Worm (Caenorhabditis elegans): ENCODE data around the gene Y50E8A.22.
"Not testable (repeated sequence)": the region's sequence is repeated elsewhere in the genome, so short reads cannot be mapped to it uniquely, and the experiment has no call there.

Y50E8A.22 gene

DNA sequence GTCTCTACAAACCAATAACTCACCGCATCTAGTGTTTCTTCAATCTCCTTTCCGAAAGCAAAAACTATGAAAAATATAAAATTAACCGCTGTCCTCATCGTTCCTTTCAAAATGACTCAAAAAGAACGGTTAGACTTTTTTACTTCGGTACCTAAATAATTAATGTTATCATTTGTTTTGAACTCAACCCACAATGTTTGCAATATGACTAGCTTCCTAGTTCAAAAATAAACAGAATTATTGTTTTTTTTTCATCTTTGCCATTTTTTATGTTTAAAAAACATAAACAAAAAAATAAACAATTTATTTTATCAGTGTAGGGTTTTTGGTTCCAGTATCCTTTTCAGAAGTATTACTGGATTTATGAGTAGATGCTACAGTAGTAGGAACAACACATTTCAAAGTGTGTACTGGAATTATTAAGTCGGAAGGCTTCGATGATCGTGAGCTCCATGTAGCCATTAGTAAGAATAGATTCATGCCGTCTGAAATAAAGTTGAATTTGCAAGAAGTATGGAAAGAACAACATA lies at the start of gene Y50E8A.22, which contains the start of gene lipl-8:
Gene Y50E8A.22, minus strand, starts transcription at position 480 of the 530 bp plus-strand sequence.
Gene lipl-8, minus strand, starts transcription at position 101 of the 530 bp plus-strand sequence.
- no peak for TF ChIP-seq W03F9.2 (tag; optimal IDR thresholded peaks at IDR 0.05)
- no peak for TF ChIP-seq him-1 (tag; optimal IDR thresholded peaks at IDR 0.05)
- TF ChIP-seq dao-5 (tag; optimal IDR thresholded peaks at IDR 0.05) = no peak

DNA sequence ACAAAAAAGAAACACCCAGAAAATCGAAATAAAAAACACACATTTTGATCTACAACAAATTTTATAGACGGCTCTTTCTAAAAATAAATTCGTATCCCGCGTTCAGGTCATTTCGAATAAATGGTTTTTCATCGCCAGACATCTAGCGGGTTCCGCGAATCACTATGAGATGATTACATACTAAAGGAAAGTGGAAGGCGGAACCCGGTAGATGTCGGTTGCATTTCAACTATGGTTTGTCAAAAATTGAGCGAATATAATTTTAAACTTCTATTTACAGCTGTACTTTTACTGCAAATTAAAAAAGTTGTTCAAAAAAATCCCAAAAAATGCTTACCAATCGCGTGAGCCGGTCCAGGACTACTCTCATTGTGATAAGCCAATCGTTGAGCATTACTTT lies 49.0 kb upstream of the Y50E8A.22 start:
- no peak for TF ChIP-seq W03F9.2 (tag; optimal IDR thresholded peaks at IDR 0.05)
- no peak for TF ChIP-seq him-1 (tag; optimal IDR thresholded peaks at IDR 0.05)
- no peak for TF ChIP-seq dao-5 (tag; optimal IDR thresholded peaks at IDR 0.05)

DNA sequence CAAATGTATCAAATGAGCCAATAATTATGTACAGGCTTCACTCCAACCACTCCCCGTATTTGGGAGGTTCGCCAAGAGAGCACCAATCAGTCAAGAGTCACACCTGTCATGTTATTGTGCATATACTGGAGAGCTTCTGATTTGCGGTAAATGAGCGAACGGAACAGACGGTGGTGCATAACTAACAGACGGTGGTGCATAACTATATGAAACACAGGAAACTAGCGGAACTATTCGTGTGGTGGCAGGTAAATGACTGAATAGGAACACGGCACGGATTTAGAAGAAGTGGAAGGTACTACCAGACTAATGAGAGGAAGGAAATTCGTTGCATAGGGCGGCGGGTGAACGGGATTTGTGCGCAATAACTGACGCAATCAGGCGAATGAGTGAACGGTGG lies 44.2 kb upstream of the Y50E8A.22 start:
- no peak for TF ChIP-seq him-1 (tag; optimal IDR thresholded peaks at IDR 0.05)
- TF ChIP-seq dao-5 (tag; optimal IDR thresholded peaks at IDR 0.05) = no peak
- no peak for TF ChIP-seq W03F9.2 (tag; optimal IDR thresholded peaks at IDR 0.05)

DNA sequence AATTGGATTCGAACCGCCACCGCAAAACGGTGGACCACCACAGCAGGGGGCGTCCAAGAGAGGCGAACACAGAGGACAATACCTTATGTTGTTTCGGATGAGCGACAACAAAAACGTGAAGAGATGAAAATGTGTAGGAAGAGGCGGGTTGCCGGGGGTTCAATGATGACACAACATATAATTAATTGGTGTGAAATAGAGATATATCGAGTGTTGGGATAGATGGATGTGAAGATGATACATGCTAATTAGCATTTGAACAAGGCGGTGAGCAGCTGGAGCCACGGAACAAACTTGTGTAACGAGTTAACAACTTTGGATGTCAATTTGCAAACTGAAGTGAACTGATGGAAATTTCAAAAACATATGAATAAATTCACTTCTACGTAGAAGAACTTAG lies 43.5 kb upstream of the Y50E8A.22 start:
- no peak for TF ChIP-seq him-1 (tag; optimal IDR thresholded peaks at IDR 0.05)
- TF ChIP-seq dao-5 (tag; optimal IDR thresholded peaks at IDR 0.05) = no peak

DNA sequence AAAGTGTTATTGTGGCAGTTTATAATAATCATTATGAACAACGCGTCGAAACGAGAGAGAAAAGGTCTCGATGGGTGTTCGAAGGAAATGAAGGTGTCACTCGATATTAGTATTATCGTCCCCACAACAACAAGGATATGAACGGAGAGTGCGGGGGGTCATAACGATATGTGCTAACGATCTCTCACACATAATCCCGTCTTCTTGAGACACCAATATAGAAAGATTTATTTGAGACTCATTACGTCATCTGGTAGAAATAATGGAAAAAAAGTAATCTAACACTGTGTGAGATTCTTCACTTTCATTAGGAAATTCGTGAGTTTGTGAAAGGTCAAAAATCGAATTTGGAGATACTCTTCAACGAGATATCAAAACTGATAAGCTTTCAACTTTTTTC lies 42.8 kb upstream of the Y50E8A.22 start:
- TF ChIP-seq dao-5 (tag; optimal IDR thresholded peaks at IDR 0.05) (no peak), W03F9.2 (tag; optimal IDR thresholded peaks at IDR 0.05) (no peak)

DNA sequence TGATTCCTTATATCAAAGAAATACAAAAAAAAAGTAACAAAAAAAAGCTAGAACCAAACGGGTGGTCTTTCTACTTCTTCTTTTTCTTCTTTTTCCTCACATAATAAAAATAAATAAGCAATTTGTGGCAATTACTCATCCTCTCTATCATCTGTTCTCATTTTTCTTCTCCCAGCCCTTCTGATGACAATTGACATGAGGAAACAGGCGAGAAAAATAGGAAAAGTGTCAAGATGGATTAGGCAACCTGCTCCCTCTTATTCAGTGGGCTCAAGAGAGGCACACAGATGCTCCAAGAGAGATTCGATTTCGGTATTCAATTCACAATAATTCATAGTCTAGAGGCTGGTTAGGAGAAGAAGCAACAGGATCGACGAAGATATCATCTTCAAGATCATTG lies 41.9 kb upstream of the Y50E8A.22 start:
- no peak for TF ChIP-seq dao-5 (tag; optimal IDR thresholded peaks at IDR 0.05)

DNA sequence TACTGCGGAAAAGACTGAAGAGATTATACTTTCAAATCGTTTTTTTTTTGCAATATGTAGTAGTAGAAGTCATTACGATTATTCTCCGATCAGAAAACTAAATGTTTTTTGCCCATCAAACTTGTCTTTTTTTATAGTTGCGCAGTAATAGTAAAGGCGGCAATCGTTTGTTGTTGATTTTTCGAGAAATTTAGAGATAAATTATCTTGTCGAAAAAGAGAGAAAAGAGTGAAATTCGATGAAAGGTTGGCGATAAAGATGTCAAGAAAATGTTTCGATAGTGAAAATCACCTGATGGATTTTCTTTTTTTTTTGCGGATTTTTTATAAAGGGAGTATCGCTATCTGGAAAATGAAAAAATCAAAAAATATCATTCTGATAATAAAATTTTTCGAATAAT lies 39.6 kb upstream of the Y50E8A.22 start:
- no peak for TF ChIP-seq him-1 (tag; optimal IDR thresholded peaks at IDR 0.05)
- TF ChIP-seq dao-5 (tag; optimal IDR thresholded peaks at IDR 0.05) = no peak
- TF ChIP-seq W03F9.2 (tag; optimal IDR thresholded peaks at IDR 0.05) = no peak

DNA sequence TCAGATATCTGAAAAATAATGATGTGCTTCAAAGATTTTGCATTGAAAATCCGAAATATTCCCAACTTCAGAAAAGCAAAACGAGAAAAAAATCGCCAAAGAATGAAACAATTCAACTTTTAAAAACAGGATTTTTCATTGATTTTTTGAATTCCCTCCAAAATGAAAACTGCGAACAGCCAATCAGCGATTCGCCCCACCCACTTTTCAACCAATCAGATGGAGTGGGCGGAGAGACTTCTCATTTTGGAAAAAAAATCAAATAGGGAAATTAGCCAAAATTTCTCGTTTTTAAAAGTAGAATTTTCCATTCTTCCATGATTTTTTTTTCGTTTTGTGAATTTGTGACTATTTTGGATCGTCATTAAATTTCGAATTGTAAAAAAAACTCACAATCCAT lies 35.9 kb upstream of the Y50E8A.22 start:
- no peak for TF ChIP-seq W03F9.2 (tag; optimal IDR thresholded peaks at IDR 0.05)
- TF ChIP-seq dao-5 (tag; optimal IDR thresholded peaks at IDR 0.05) = no peak
- no peak for TF ChIP-seq him-1 (tag; optimal IDR thresholded peaks at IDR 0.05)

DNA sequence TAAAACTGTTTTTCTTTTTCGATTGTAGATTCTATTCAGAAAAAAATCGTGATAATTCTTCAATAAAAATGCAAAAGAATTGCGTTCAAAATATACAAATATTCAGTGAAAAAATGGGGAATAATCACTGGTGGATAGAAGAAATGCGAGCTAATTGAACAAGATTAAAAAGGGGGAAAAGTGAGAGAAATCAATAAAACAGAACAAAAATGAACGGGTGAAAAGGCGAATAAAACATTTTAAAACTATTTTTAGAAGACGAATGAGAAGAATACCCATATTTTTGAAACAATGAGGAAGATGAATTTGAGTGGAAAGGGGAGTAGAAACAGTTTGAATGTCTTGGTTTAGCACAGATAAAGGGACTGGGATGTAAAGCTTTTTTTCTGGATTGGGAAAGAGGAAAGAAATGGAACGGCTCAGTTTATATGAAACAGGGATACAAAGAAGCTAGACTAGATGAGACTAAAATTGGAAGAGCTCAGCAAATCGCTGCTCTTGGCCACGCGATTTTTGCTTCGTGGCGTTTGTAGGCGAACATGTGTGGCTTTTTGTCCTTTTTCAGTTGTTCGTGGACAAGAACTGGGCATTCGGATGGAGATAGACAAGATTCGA lies 35.4 kb upstream of the Y50E8A.22 start, which contains the start of gene Y50E8A.12:
Gene Y50E8A.12, minus strand, starts transcription at position 51 of the 615 bp plus-strand sequence.
- TF ChIP-seq dao-5 (tag; optimal IDR thresholded peaks at IDR 0.05) (no peak), W03F9.2 (tag; optimal IDR thresholded peaks at IDR 0.05) (no peak), him-1 (tag; optimal IDR thresholded peaks at IDR 0.05) (no peak)

DNA sequence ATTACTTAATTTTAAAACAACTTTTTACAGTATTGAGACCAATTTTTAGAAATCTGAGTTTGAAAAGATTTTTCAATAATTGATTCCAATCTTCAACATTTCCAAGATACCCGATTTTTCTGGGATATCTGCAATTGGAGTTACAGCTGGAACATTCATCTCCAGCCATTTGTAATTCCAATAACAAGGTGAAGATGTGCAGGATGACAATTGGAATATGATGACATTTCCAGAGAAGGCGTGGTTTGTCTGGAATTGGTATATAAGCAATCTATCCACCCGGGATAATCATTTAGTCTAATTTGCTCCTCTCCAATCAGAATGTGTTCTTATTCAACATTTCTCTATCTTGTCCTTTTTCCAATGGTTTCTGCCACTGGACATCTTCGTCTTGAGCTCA lies 32.2 kb upstream of the Y50E8A.22 start, which contains the start of gene Y50E8A.11:
Gene Y50E8A.11, plus strand, starts transcription at position 301 of the 400 bp plus-strand sequence.
- TF ChIP-seq W03F9.2 (tag; optimal IDR thresholded peaks at IDR 0.05) = no peak
- TF ChIP-seq him-1 (tag; optimal IDR thresholded peaks at IDR 0.05) = no peak
- no peak for TF ChIP-seq dao-5 (tag; optimal IDR thresholded peaks at IDR 0.05)

DNA sequence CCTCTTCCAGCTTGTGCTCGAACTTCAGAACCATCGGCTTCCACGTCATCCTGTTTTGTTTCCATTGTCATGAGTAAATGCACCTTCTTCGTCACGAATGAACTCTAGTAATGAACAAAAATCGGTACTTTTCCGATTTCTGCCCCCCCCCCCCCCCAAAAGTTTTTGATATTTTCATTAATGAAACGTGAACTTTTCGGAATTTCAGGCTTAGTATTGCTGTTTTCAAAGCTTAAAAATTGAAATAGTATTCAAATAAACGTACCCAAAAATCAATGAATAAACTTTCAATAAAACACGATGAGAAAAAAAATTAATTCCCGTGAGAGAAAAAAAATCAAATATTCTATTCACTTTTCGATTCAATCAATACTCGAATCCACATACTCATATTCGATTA lies 30.8 kb upstream of the Y50E8A.22 start, which contains the start of the genes scrm-7 and Y50E8A.10:
Gene scrm-7, minus strand, starts transcription at position 101 of the 400 bp plus-strand sequence.
Gene Y50E8A.10, plus strand, starts transcription at position 353 of the 400 bp plus-strand sequence.
- no peak for TF ChIP-seq dao-5 (tag; optimal IDR thresholded peaks at IDR 0.05)
- TF ChIP-seq him-1 (tag; optimal IDR thresholded peaks at IDR 0.05) = no peak

DNA sequence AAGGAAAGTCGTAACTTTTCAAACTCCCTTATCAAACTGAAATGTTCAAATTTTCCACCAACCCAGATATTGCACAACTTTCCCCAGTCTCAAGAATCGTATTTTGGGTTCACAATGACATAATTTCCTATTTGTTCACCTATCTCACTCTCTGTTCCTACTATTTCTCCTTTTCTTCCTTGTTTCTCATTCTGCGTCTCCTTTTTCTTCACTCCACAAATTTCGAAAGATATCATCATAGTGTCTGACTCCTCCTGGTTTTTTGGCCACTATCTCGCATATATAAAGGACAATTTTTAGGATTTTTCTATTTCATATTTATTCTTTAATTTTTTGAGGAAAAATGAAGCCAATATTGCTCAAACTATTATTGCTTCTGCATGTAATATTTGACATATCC lies 24.2 kb upstream of the Y50E8A.22 start, which contains the start of gene haf-7:
Gene haf-7, plus strand, starts transcription at position 211 of the 400 bp plus-strand sequence.
- TF ChIP-seq W03F9.2 (tag; optimal IDR thresholded peaks at IDR 0.05) = no peak
- TF ChIP-seq him-1 (tag; optimal IDR thresholded peaks at IDR 0.05) = no peak

DNA sequence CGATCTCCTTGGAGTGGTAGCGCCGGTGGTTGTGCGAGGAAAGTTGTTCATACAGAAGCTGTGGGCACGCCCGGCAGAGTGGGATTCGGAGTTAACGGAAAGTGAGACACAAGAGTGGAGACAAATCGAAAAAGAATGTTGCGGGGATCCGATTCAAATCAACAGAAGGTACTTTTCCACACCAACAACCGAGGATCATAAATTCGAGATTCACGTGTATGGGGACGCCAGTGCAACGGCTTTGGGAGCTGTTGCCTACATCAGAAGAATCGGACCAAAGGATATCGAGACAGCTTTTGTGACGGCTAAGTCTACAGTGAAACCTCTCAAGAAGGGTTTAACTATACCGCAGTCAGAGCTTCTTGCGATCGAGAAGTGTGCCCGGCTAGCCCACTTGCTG lies 14.7 kb upstream of the Y50E8A.22 start:
- TF ChIP-seq dao-5 (tag; optimal IDR thresholded peaks at IDR 0.05) (no peak), him-1 (tag; optimal IDR thresholded peaks at IDR 0.05) (no peak), W03F9.2 (tag; optimal IDR thresholded peaks at IDR 0.05) (no peak)

DNA sequence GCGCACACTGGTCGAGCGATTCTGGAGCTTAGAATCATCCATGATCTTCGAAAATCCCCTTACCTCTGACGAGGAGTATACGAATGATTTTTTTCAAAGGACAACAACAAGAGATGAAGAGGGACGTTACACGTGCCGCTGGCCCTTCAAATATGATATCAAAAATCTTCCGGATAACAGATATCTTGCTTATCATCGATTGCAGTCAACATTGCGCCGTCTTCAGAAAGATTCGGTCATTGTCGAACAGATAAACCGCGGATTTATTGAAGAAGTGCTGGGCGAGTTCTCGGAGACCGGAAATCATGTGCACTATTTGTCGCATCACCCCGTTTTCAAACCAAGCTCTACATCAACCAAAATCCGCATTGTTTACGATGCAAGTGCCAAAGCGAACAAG lies 13.7 kb upstream of the Y50E8A.22 start:
- TF ChIP-seq W03F9.2 (tag; optimal IDR thresholded peaks at IDR 0.05) = no peak
- TF ChIP-seq him-1 (tag; optimal IDR thresholded peaks at IDR 0.05) = no peak
- no peak for TF ChIP-seq dao-5 (tag; optimal IDR thresholded peaks at IDR 0.05)

DNA sequence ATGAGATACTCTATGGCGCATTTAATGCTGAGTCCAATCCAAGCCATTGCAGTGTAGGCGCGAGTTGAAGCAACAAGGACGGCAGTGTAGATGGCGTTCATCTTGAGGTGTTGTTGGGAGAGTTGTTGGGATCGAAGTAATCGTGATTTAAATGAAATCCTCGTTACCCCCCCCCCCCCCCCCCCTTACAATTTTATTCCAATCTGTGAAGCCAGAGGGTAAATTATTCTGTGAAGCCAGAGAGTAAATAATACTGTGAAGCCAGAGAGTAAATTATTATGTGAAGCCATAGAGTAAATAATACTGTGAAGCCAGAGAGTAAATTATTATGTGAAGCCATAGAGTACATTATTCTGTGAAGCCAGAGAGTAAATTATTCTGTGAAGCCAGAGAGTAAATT lies 1.5 kb upstream of the Y50E8A.22 start, which contains the start of gene nspa-10:
Gene nspa-10, minus strand, starts transcription at position 101 of the 400 bp plus-strand sequence.
- not testable (repeated sequence) for TF ChIP-seq dao-5, him-1, W03F9.2 (tag; optimal IDR thresholded peaks at IDR 0.05)

Measured in whole organism, L4/young adult.